Worm (Caenorhabditis elegans) whole organism, L4 larva: ENCODE data around the gene T28F3.9.

Source experiments
- F10B5.3 ChIP-seq: sonication (generic microtip); optimal IDR thresholded peaks from 2 replicates; lab custom pipeline; 2016; ENCODE audit warnings: mild to moderate bottlenecking, missing genetic modification characterization, missing compliant biosample characterization
- Y48G9A.11 ChIP-seq: fragments of 200-800 bp; sonication (Bioruptor generic); IDR thresholded peaks from 2 replicates; pipeline ENCODE4 v1.3.6; 2022; ENCODE audit warnings: missing genetic modification reagents, missing genetic modification characterization, missing compliant biosample characterization
- Y75B8A.6 ChIP-seq: fragments of 200-800 bp; sonication (Bioruptor generic); IDR thresholded peaks from 2 replicates; pipeline ENCODE4 v1.3.6; 2022; ENCODE audit warnings: missing genetic modification reagents, missing genetic modification characterization, missing compliant biosample characterization
- ZK337.2 ChIP-seq: fragments of 200-800 bp; sonication (Bioruptor generic); IDR thresholded peaks from 2 replicates; pipeline ENCODE4 v1.3.6; 2022; ENCODE audit warnings: missing genetic modification reagents, missing genetic modification characterization, missing compliant biosample characterization
- aha-1 ChIP-seq: fragments of 150-350 bp; peaks from one replicate; lab custom pipeline; 2014; ENCODE audit warnings: missing biosample characterization, missing genetic modification characterization
- ceh-20 ChIP-seq: fragments of 200-800 bp; sonication (Bioruptor generic); IDR thresholded peaks from 2 replicates; pipeline ENCODE4 v1.3.6; 2022; ENCODE audit warnings: missing genetic modification reagents, missing genetic modification characterization, missing compliant biosample characterization
- ctbp-1 ChIP-seq: fragments of 200-800 bp; sonication (Bioruptor generic); IDR thresholded peaks from 2 replicates; pipeline ENCODE4 v1.3.6; 2022; ENCODE audit warnings: missing genetic modification reagents, missing genetic modification characterization, missing compliant biosample characterization
- daf-12 ChIP-seq: fragments of 150-350 bp; optimal IDR thresholded peaks from 2 replicates; lab custom pipeline; 2014; ENCODE audit warnings: missing biosample characterization, missing genetic modification reagents, missing genetic modification characterization
- dmd-6 ChIP-seq: fragments of 200-800 bp; sonication (Bioruptor generic); IDR thresholded peaks from 2 replicates; pipeline ENCODE4 v1.3.6; 2022; ENCODE audit warnings: missing genetic modification reagents, missing genetic modification characterization, missing compliant biosample characterization
- dve-1 ChIP-seq: sonication (generic microtip); optimal IDR thresholded peaks from 2 replicates; lab custom pipeline; 2017; ENCODE audit warnings: antibody characterized with exemption, mild to moderate bottlenecking, missing genetic modification characterization, missing compliant biosample characterization; ENCODE audit not compliant: insufficient read depth
- gei-8 ChIP-seq: fragments of 200-800 bp; sonication (Bioruptor generic); optimal IDR thresholded peaks from 2 replicates; lab custom pipeline; 2018; ENCODE audit warnings: mild to moderate bottlenecking, missing genetic modification characterization, missing compliant biosample characterization
- hif-1 ChIP-seq, 2 experiments: sonication (generic microtip); optimal IDR thresholded peaks; 2 replicates each; lab custom pipeline; 2016 to 2017; ENCODE audit warnings: missing compliant biosample characterization in 2 of 2, missing genetic modification characterization in 2 of 2, missing genetic modification reagents in 2 of 2, missing genotype in 2 of 2, mild to moderate bottlenecking in 1 of 2
- lim-7 ChIP-seq: fragments of 200-800 bp; sonication (Bioruptor generic); IDR thresholded peaks from 2 replicates; pipeline ENCODE4 v1.3.6; 2022; ENCODE audit warnings: missing genetic modification characterization, missing compliant biosample characterization
- lin-38 ChIP-seq: fragments of 200-800 bp; sonication (Bioruptor generic); IDR thresholded peaks from 2 replicates; pipeline ENCODE4 v1.3.6; 2022; ENCODE audit warnings: missing genetic modification reagents, missing genetic modification characterization, missing compliant biosample characterization
- lsy-2 ChIP-seq, 2 experiments: fragments of 150-350 bp in 1 of 2; sonication (generic microtip) in 1 of 2; optimal IDR thresholded peaks; 2 replicates each; lab custom pipeline; 2014 to 2017; ENCODE audit warnings: missing biosample characterization in 2 of 2, missing genetic modification characterization in 2 of 2
- mdl-1 ChIP-seq, 2 experiments: fragments of 150-350 bp in 1 of 2; sonication (generic microtip) in 1 of 2; optimal IDR thresholded peaks; 2 replicates each; lab custom pipeline; 2014 to 2017; ENCODE audit warnings: missing biosample characterization in 2 of 2, missing genetic modification characterization in 2 of 2
- mdt-29 ChIP-seq: fragments of 200-800 bp; sonication (Bioruptor generic); IDR thresholded peaks from 2 replicates; pipeline ENCODE4 v1.3.6; 2022; ENCODE audit warnings: missing genetic modification reagents, missing genetic modification characterization, missing compliant biosample characterization
- mep-1 ChIP-seq: fragments of 150-350 bp; sonication (generic microtip); optimal IDR thresholded peaks from 3 replicates; lab custom pipeline; 2014; ENCODE audit warnings: missing biosample characterization, missing genetic modification characterization
- mes-2 ChIP-seq: sonication (generic microtip); optimal IDR thresholded peaks from 2 replicates; lab custom pipeline; 2016; ENCODE audit warnings: missing genotype, mild to moderate bottlenecking, missing genetic modification characterization, missing compliant biosample characterization; ENCODE audit not compliant: poor library complexity, severe bottlenecking
- nhr-10 ChIP-seq: fragments of 150-350 bp; optimal IDR thresholded peaks from 2 replicates; lab custom pipeline; 2014; ENCODE audit warnings: missing biosample characterization, missing genetic modification characterization
- nhr-11 ChIP-seq: fragments of 150-350 bp; optimal IDR thresholded peaks from 2 replicates; lab custom pipeline; 2014; ENCODE audit warnings: missing biosample characterization, missing genetic modification characterization
- nhr-6 ChIP-seq: fragments of 150-350 bp; optimal IDR thresholded peaks from 2 replicates; lab custom pipeline; 2014; ENCODE audit warnings: missing biosample characterization, missing genetic modification characterization
- pqm-1 ChIP-seq: sonication (generic microtip); optimal IDR thresholded peaks from 2 replicates; lab custom pipeline; 2017; ENCODE audit warnings: missing biosample characterization, missing genetic modification characterization
- rbr-2 ChIP-seq: sonication (generic microtip); optimal IDR thresholded peaks from 2 replicates; lab custom pipeline; 2016; ENCODE audit warnings: missing genotype, missing genetic modification characterization, missing compliant biosample characterization
- skn-1 ChIP-seq: fragments of 150-350 bp; optimal IDR thresholded peaks from 2 replicates; lab custom pipeline; 2014; ENCODE audit warnings: missing biosample characterization, missing genetic modification characterization
- snpc-1.2 ChIP-seq: fragments of 200-800 bp; sonication (Bioruptor generic); IDR thresholded peaks from 2 replicates; pipeline ENCODE4 v1.3.6; 2022; ENCODE audit warnings: missing genetic modification reagents, missing genetic modification characterization, missing compliant biosample characterization
- snpc-4 ChIP-seq: fragments of 150-350 bp; optimal IDR thresholded peaks from 2 replicates; lab custom pipeline; 2014; ENCODE audit warnings: missing biosample characterization, missing genetic modification characterization
- tag-97 ChIP-seq: fragments of 200-800 bp; sonication (Bioruptor generic); IDR thresholded peaks from 2 replicates; pipeline ENCODE4 v1.3.6; 2022; ENCODE audit warnings: missing genetic modification characterization, missing compliant biosample characterization
- unc-62 ChIP-seq, 3 experiments: fragments of 150-350 bp in 1 of 3; sonication (generic microtip); optimal IDR thresholded peaks in 2 of 3; peaks in 1 of 3; 1 replicate in 1 of 3; 2 replicates in 2 of 3; lab custom pipeline; 2014 to 2017; ENCODE audit warnings: missing biosample characterization in 3 of 3, missing genetic modification characterization in 3 of 3, missing genetic modification reagents in 3 of 3, missing genotype in 1 of 3
- vab-7 ChIP-seq: fragments of 200-800 bp; sonication (Bioruptor generic); IDR thresholded peaks from 2 replicates; pipeline ENCODE4 v1.3.6; 2022; ENCODE audit warnings: missing genetic modification reagents, missing genetic modification characterization, missing compliant biosample characterization
- zfp-2 ChIP-seq: sonication (generic microtip); optimal IDR thresholded peaks from 2 replicates; lab custom pipeline; 2016; ENCODE audit warnings: mild to moderate bottlenecking, missing genetic modification characterization, missing compliant biosample characterization
- zip-2 ChIP-seq: fragments of 150-350 bp; optimal IDR thresholded peaks from 2 replicates; lab custom pipeline; 2014; ENCODE audit warnings: missing biosample characterization, missing genetic modification characterization

Gene T28F3.9

ce11 chrIV:17281060-17282021 lies 27.0 kb upstream of the T28F3.9 start (continued):
- TF ChIP-seq tag-97 (GFP tag; lab: Robert Waterston, UW) (no peak), snpc-4 (tag; lab: Kevin White, UChicago) (no peak), pqm-1 (tag; lab: Kevin White, UChicago) (no peak), zip-2 (tag; lab: Kevin White, UChicago) (peak; percentile 33), F10B5.3 (tag; lab: Kevin White, UChicago) (peak; percentile 40), ZK337.2 (GFP tag; lab: Robert Waterston, UW) (no peak), lim-7 (GFP tag; lab: Robert Waterston, UW) (peak; percentile 75; the same call in 1 of the 2 replicates), ceh-20 (GFP tag; lab: Robert Waterston, UW) (peak; percentile 49; the same call in 1 of the 2 replicates), gei-8 (GFP tag; lab: Kevin White, UChicago) (no peak)
- TF ChIP-seq, all 104 proteins: peak for 60

ce11 chrIV:17284099-17284498 lies 24.2 kb upstream of the T28F3.9 start, which contains the start of gene nra-1:
Gene nra-1, minus strand, starts transcription at chrIV:17284199.
- TF ChIP-seq nhr-11 (tag; lab: Kevin White, UChicago) (no peak), nhr-10 (tag; lab: Kevin White, UChicago) (no peak), nhr-6 (no peak), vab-7 (GFP tag; lab: Robert Waterston, UW) (no peak), skn-1 (tag; lab: Kevin White, UChicago) (no peak), dve-1 (no peak), daf-12 (tag; lab: Kevin White, UChicago) (no peak)

ce11 chrIV:17284511-17285089 lies 23.7 kb upstream of the T28F3.9 start:
- TF ChIP-seq snpc-1.2 (GFP tag; lab: Robert Waterston, UW) (peak; percentile 44; the same call in 1 of the 2 replicates), Y48G9A.11 (GFP tag; lab: Robert Waterston, UW) (peak; percentile 41; the same call in 1 of the 2 replicates), lin-38 (GFP tag; lab: Robert Waterston, UW) (0 out of 2 replicates have a peak, but pooled peaks have one; percentile 16)

- TF ChIP-seq hif-1 (tag; optimal IDR thresholded peaks at IDR 0.05; lab: Kevin White, UChicago) (peak in 1 of 2 experiments; percentile 26), Y75B8A.6 (GFP tag; lab: Robert Waterston, UW) (0 out of 2 replicates have a peak, but pooled peaks have one; percentile 20), aha-1 (tag; lab: Kevin White, UChicago) (no peak), snpc-1.2 (GFP tag; lab: Robert Waterston, UW) (0 out of 2 replicates have a peak, but pooled peaks have one; percentile 34), ceh-20 (GFP tag; lab: Robert Waterston, UW) (peak; percentile 39; the same call in 1 of the 2 replicates), lsy-2 (tag; optimal IDR thresholded peaks at IDR 0.05; lab: Kevin White, UChicago) (peak in 1 of 2 experiments; percentile 52), ctbp-1 (GFP tag; lab: Robert Waterston, UW) (peak; percentile 63; the same call in 1 of the 2 replicates), mdl-1 (tag; optimal IDR thresholded peaks at IDR 0.05; lab: Kevin White, UChicago) (peak in 1 of 2 experiments; percentile 3), zfp-2 (no peak), mep-1 (peak; percentile 12), dve-1 (peak; percentile 11), mes-2 (tag; lab: Kevin White, UChicago) (peak; percentile 42), unc-62 (GFP tag; optimal IDR thresholded peaks at IDR 0.05 in 1 of 2; lab: Kevin White, UChicago) (peak in 1 of 2 experiments; percentile 49), unc-62 (tag; optimal IDR thresholded peaks at IDR 0.05; lab: Kevin White, UChicago) (no peak), mdt-29 (GFP tag; lab: Robert Waterston, UW) (no peak), dmd-6 (GFP tag; lab: Robert Waterston, UW) (0 out of 2 replicates have a peak, but pooled peaks have one; percentile 25), rbr-2 (tag; lab: Kevin White, UChicago) (peak; percentile 7)
These were observed 23.0 kb upstream of the T28F3.9 start for ce11 chrIV:17285263-17285662.
